Fruit fly (Drosophila melanogaster) whole organism, embryonic: ENCODE results near the gene Ppat-Dpck.
A peak's percentile ranks its signal among the peaks of the same experiment; 100 is the strongest.

Source experiments
- BtbVII ChIP-seq: fragments of 200-800 bp; sonication (Bioruptor generic); optimal IDR thresholded peaks from 3 replicates; lab custom pipeline; 2017; ENCODE audit warnings: missing biosample characterization, mild to moderate bottlenecking, missing genetic modification characterization
- Bteb2 ChIP-seq: fragments of 200-800 bp; sonication (Bioruptor generic); optimal IDR thresholded peaks from 2 replicates; lab custom pipeline; 2016; ENCODE audit warnings: missing biosample characterization, missing genetic modification characterization
- CG10654 ChIP-seq: fragments of 200-800 bp; sonication (Bioruptor generic); optimal IDR thresholded peaks from 2 replicates; lab custom pipeline; 2016; ENCODE audit warnings: missing biosample characterization, missing genetic modification characterization
- CG12104 ChIP-seq: fragments of 200-800 bp; sonication (Bioruptor generic); optimal IDR thresholded peaks from 3 replicates; lab custom pipeline; 2016; ENCODE audit warnings: missing biosample characterization, missing genetic modification characterization
- CG13287 ChIP-seq: fragments of 200-800 bp; sonication (Bioruptor generic); IDR thresholded peaks from 2 replicates; pipeline ENCODE4 v1.3.6; 2022; ENCODE audit warnings: missing biosample characterization, missing genetic modification characterization; ENCODE audit not compliant: partially characterized antibody
- CG14014 ChIP-seq: fragments of 200-800 bp; sonication (Bioruptor generic); IDR thresholded peaks from 2 replicates; pipeline ENCODE4 v1.3.6; 2022; ENCODE audit warnings: missing biosample characterization, missing genetic modification characterization
- CG14710 ChIP-seq: fragments of 200-800 bp; sonication (Bioruptor generic); optimal IDR thresholded peaks from 3 replicates; lab custom pipeline; 2019; ENCODE audit warnings: missing biosample characterization, mild to moderate bottlenecking, missing genetic modification characterization, moderate library complexity
- CG1603 ChIP-seq: fragments of 200-800 bp; sonication (Bioruptor generic); optimal IDR thresholded peaks from 2 replicates; lab custom pipeline; 2019; ENCODE audit warnings: missing biosample characterization, mild to moderate bottlenecking, missing genetic modification characterization, moderate library complexity
- CG16815 ChIP-seq: fragments of 200-800 bp; sonication (Bioruptor generic); optimal IDR thresholded peaks from 3 replicates; lab custom pipeline; 2017; ENCODE audit warnings: missing biosample characterization, mild to moderate bottlenecking, missing genetic modification characterization
- CG17829 ChIP-seq: fragments of 200-800 bp; optimal IDR thresholded peaks from 2 replicates; lab custom pipeline; 2019; ENCODE audit warnings: missing biosample characterization, mild to moderate bottlenecking, missing genetic modification characterization, moderate library complexity
- CG18764 ChIP-seq: fragments of 200-800 bp; sonication (Bioruptor generic); optimal IDR thresholded peaks from 3 replicates; lab custom pipeline; 2016; ENCODE audit warnings: missing biosample characterization, missing genetic modification characterization
- CG2202 ChIP-seq: fragments of 200-800 bp; sonication (Bioruptor generic); optimal IDR thresholded peaks from 2 replicates; lab custom pipeline; 2018; ENCODE audit warnings: missing biosample characterization, mild to moderate bottlenecking, missing genetic modification characterization
- CG31224 ChIP-seq: fragments of 200-800 bp; sonication (Bioruptor generic); IDR thresholded peaks from 2 replicates; pipeline ENCODE4 v1.3.6; 2022; ENCODE audit warnings: missing biosample characterization, missing genetic modification characterization
- CG3163 ChIP-seq: fragments of 200-800 bp; sonication (Bioruptor generic); optimal IDR thresholded peaks from 3 replicates; lab custom pipeline; 2016; ENCODE audit warnings: missing biosample characterization, missing genetic modification characterization
- CG32772 ChIP-seq: fragments of 200-800 bp; sonication (Bioruptor generic); IDR thresholded peaks from 2 replicates; pipeline ENCODE4 v1.3.6; 2022; ENCODE audit warnings: missing biosample characterization, missing genetic modification characterization
- CG33213 ChIP-seq: fragments of 200-800 bp; sonication (Bioruptor generic); optimal IDR thresholded peaks from 3 replicates; lab custom pipeline; 2016; ENCODE audit warnings: missing biosample characterization, missing genetic modification characterization
- CG7839 ChIP-seq: fragments of 200-800 bp; sonication (Bioruptor generic); optimal IDR thresholded peaks from 3 replicates; lab custom pipeline; 2018; ENCODE audit warnings: missing biosample characterization, mild to moderate bottlenecking, missing genetic modification characterization, moderate library complexity
- CG8089 ChIP-seq: fragments of 200-800 bp; sonication (Bioruptor generic); optimal IDR thresholded peaks from 3 replicates; lab custom pipeline; 2016; ENCODE audit warnings: missing biosample characterization, missing genetic modification characterization
- CG9215 ChIP-seq: fragments of 200-800 bp; sonication (Bioruptor generic); IDR thresholded peaks from 2 replicates; pipeline ENCODE4 v1.3.6; 2022; ENCODE audit warnings: missing biosample characterization, missing genetic modification characterization
- Gsc ChIP-seq: fragments of 200-800 bp; sonication (Bioruptor generic); IDR thresholded peaks from 2 replicates; pipeline ENCODE4 v1.3.6; 2022; ENCODE audit warnings: missing biosample characterization, missing genetic modification characterization
- HHEX ChIP-seq: fragments of 200-800 bp; sonication (Bioruptor generic); optimal IDR thresholded peaks from 3 replicates; lab custom pipeline; 2017; ENCODE audit warnings: missing biosample characterization, mild to moderate bottlenecking, missing genetic modification characterization, missing genetic modification reagents
- Hr3 ChIP-seq: fragments of 200-800 bp; sonication (Bioruptor generic); optimal IDR thresholded peaks from 3 replicates; lab custom pipeline; 2016; ENCODE audit warnings: missing biosample characterization, missing genetic modification characterization
- Lhr ChIP-seq: fragments of 200-800 bp; sonication (Bioruptor generic); optimal IDR thresholded peaks from 3 replicates; lab custom pipeline; 2017; ENCODE audit warnings: mild to moderate bottlenecking, missing biosample characterization, missing genetic modification reagents, missing genetic modification characterization
- MTF-1 ChIP-seq: fragments of 200-800 bp; sonication (Bioruptor generic); optimal IDR thresholded peaks from 2 replicates; lab custom pipeline; 2018; ENCODE audit warnings: missing biosample characterization, mild to moderate bottlenecking, missing genetic modification characterization, borderline replicate concordance
- Meics ChIP-seq: fragments of 200-800 bp; sonication (Bioruptor generic); optimal IDR thresholded peaks from 2 replicates; lab custom pipeline; 2017; ENCODE audit warnings: missing biosample characterization, mild to moderate bottlenecking, missing genetic modification characterization
- Mes4 ChIP-seq: fragments of 200-800 bp; sonication (Bioruptor generic); optimal IDR thresholded peaks from 2 replicates; lab custom pipeline; 2016; ENCODE audit warnings: missing biosample characterization, missing genetic modification characterization
- NFAT ChIP-seq: fragments of 200-800 bp; sonication (Bioruptor generic); IDR thresholded peaks from 2 replicates; pipeline ENCODE4 v1.3.6; 2022; ENCODE audit warnings: missing biosample characterization, missing genetic modification characterization
- Oaz ChIP-seq: fragments of 200-800 bp; sonication (Bioruptor generic); IDR thresholded peaks from 2 replicates; pipeline ENCODE4 v1.3.6; 2022; ENCODE audit warnings: missing biosample characterization, missing genetic modification characterization
- Oli ChIP-seq: fragments of 200-800 bp; sonication (Bioruptor generic); optimal IDR thresholded peaks from 2 replicates; lab custom pipeline; 2018; ENCODE audit warnings: missing biosample characterization, mild to moderate bottlenecking, missing genetic modification characterization, moderate library complexity
- Ssrp ChIP-seq: fragments of 200-800 bp; sonication (Bioruptor generic); optimal IDR thresholded peaks from 2 replicates; lab custom pipeline; 2018; ENCODE audit warnings: missing biosample characterization, mild to moderate bottlenecking, missing genetic modification characterization, moderate library complexity
- Xrp1 ChIP-seq: fragments of 200-800 bp; sonication (Bioruptor generic); IDR thresholded peaks from 2 replicates; pipeline ENCODE4 v1.3.6; 2022; ENCODE audit warnings: missing biosample characterization, missing genetic modification characterization
- abd-A ChIP-seq: fragments of 200-800 bp; sonication (Bioruptor generic); optimal IDR thresholded peaks from 3 replicates; lab custom pipeline; 2019; ENCODE audit warnings: missing biosample characterization, mild to moderate bottlenecking, missing genetic modification characterization, moderate library complexity
- ase ChIP-seq: fragments of 200-800 bp; sonication (Bioruptor generic); IDR thresholded peaks from 3 replicates; pipeline ENCODE4 v1.3.6; 2022; ENCODE audit warnings: missing biosample characterization, missing genetic modification characterization
- ato ChIP-seq: fragments of 200-800 bp; sonication (Bioruptor generic); IDR thresholded peaks from 2 replicates; pipeline ENCODE4 v1.3.6; 2022; ENCODE audit warnings: missing biosample characterization, missing genetic modification characterization; ENCODE audit not compliant: partially characterized antibody
- bab2 ChIP-seq: fragments of 200-800 bp; sonication (Bioruptor generic); optimal IDR thresholded peaks from 2 replicates; lab custom pipeline; 2016; ENCODE audit warnings: missing biosample characterization, missing genetic modification characterization
- chinmo ChIP-seq: fragments of 200-800 bp; sonication (Bioruptor generic); IDR thresholded peaks from 4 replicates; pipeline ENCODE4 v1.3.6; 2022; ENCODE audit warnings: missing biosample characterization, missing genetic modification characterization; ENCODE audit not compliant: partially characterized antibody
- chn ChIP-seq: fragments of 200-800 bp; sonication (Bioruptor generic); optimal IDR thresholded peaks from 2 replicates; lab custom pipeline; 2016; ENCODE audit warnings: missing biosample characterization, missing genetic modification characterization
- dimm ChIP-seq: fragments of 200-800 bp; sonication (Bioruptor generic); IDR thresholded peaks from 2 replicates; pipeline ENCODE4 v1.3.6; 2022; ENCODE audit warnings: missing biosample characterization, missing genetic modification characterization
- ems ChIP-seq: fragments of 200-800 bp; sonication (Bioruptor generic); optimal IDR thresholded peaks from 3 replicates; lab custom pipeline; 2016; ENCODE audit warnings: missing biosample characterization, missing genetic modification characterization
- gcm ChIP-seq: fragments of 200-800 bp; sonication (Bioruptor generic); optimal IDR thresholded peaks from 2 replicates; lab custom pipeline; 2019; ENCODE audit warnings: missing biosample characterization, mild to moderate bottlenecking, missing genetic modification characterization, moderate library complexity
- hth ChIP-seq: fragments of >200 bp; optimal IDR thresholded peaks from 2 replicates; lab custom pipeline; 2017; ENCODE audit warnings: inconsistent platforms
- org-1 ChIP-seq: fragments of 200-800 bp; sonication (Bioruptor generic); optimal IDR thresholded peaks from 2 replicates; lab custom pipeline; 2017; ENCODE audit warnings: missing biosample characterization, missing genetic modification characterization
- pb ChIP-seq: fragments of 200-800 bp; sonication (Bioruptor generic); optimal IDR thresholded peaks from 3 replicates; lab custom pipeline; 2016; ENCODE audit warnings: missing biosample characterization, missing genetic modification characterization
- scrt ChIP-seq: fragments of 200-800 bp; sonication (Bioruptor generic); optimal IDR thresholded peaks from 2 replicates; lab custom pipeline; 2018; ENCODE audit warnings: missing biosample characterization, mild to moderate bottlenecking, missing genetic modification characterization, moderate library complexity
- sr ChIP-seq: fragments of 200-800 bp; sonication (Bioruptor generic); IDR thresholded peaks from 3 replicates; pipeline ENCODE4 v1.3.6; 2022; ENCODE audit warnings: missing biosample characterization, missing genetic modification characterization
- tio ChIP-seq: fragments of 200-800 bp; sonication (Bioruptor generic); optimal IDR thresholded peaks from 2 replicates; lab custom pipeline; 2017; ENCODE audit warnings: missing biosample characterization, missing genetic modification characterization, inconsistent platforms
- unpg ChIP-seq: fragments of 200-800 bp; sonication (Bioruptor generic); optimal IDR thresholded peaks from 3 replicates; lab custom pipeline; 2018; ENCODE audit warnings: missing biosample characterization, mild to moderate bottlenecking, missing genetic modification characterization, moderate library complexity
- wek ChIP-seq: fragments of 200-800 bp; sonication (Bioruptor generic); optimal IDR thresholded peaks from 3 replicates; lab custom pipeline; 2018; ENCODE audit warnings: missing biosample characterization, mild to moderate bottlenecking, missing genetic modification characterization, moderate library complexity
- z ChIP-seq: fragments of 200-800 bp; sonication (Bioruptor generic); IDR thresholded peaks from 3 replicates; pipeline ENCODE4 v1.3.6; 2022; ENCODE audit warnings: missing biosample characterization, missing genetic modification characterization
- zfh1 ChIP-seq: fragments of 200-800 bp; sonication (Bioruptor generic); IDR thresholded peaks from 3 replicates; pipeline ENCODE4 v1.3.6; 2022; ENCODE audit warnings: missing biosample characterization, missing genetic modification characterization

Gene Ppat-Dpck

DNA sequence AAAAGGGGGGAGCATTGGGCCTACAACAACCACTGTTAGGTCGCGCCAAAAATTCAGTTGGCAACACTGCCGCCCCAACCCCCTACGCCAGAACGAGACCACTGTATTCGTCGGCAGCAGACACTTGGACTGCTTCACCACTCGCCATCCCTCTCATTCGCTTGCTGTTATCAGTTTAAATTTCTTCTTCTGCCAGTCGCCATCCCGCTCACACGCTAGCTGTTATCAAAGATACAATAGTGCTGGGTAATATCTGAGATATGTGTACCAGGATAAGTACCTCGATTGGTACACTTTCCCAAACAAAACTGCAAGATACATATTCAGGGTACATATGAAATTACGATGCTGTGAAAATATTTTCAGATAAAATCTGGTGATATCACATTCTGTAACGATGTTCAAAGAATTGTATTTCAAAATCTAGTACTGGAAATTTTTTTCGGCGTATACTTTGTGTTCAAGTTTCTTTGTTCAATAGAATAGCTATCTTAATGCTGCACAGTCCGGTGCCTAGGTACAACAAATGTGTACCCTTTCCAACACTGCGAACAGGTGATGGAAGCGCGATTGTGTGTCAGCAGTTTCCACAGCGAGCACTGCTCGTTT, 2.3 kb upstream of the Ppat-Dpck start (continued):
- TF ChIP-seq z (GFP tag; lab: Robert Waterston, UW) (no peak), ato (GFP tag; lab: Robert Waterston, UW) (no peak), chn (GFP tag; lab: Kevin White, UChicago) (peak; percentile 81), dimm (GFP tag; lab: Robert Waterston, UW) (no peak; the same call in 1 of the 2 replicates), CG2202 (tag; lab: Kevin White, UChicago) (peak; percentile 74), wek (GFP tag; lab: Kevin White, UChicago) (peak; percentile 54), abd-A (tag; lab: Kevin White, UChicago) (no peak), tio (GFP tag; lab: Kevin White, UChicago) (no peak), ase (GFP tag; lab: Robert Waterston, UW) (0 out of 3 replicates have a peak, but pooled peaks have one; percentile 18), chinmo (GFP tag; lab: Robert Waterston, UW) (peak; percentile 58; the same call in 1 of the 4 replicates), Gsc (GFP tag; lab: Robert Waterston, UW) (no peak), HHEX (GFP tag; lab: Kevin White, UChicago) (peak; percentile 80), zfh1 (GFP tag; lab: Robert Waterston, UW) (peak; percentile 74), CG1603 (tag; lab: Kevin White, UChicago) (peak; percentile 73), BtbVII (GFP tag; lab: Kevin White, UChicago) (peak; percentile 85), pb (GFP tag; lab: Kevin White, UChicago) (peak; percentile 68), CG14710 (tag; lab: Kevin White, UChicago) (peak; percentile 84), Meics (GFP tag; lab: Kevin White, UChicago) (peak; percentile 89), CG12104 (GFP tag; lab: Kevin White, UChicago) (peak; percentile 84), sr (GFP tag; lab: Robert Waterston, UW) (no peak), org-1 (peak; percentile 90), unpg (peak; percentile 87), scrt (GFP tag; lab: Kevin White, UChicago) (peak; percentile 81), CG3163 (GFP tag; lab: Kevin White, UChicago) (peak; percentile 60), Lhr (peak; percentile 55), CG9215 (peak; percentile 98), Bteb2 (peak; percentile 86), CG7839 (tag; lab: Kevin White, UChicago) (peak; percentile 84), gcm (GFP tag; lab: Kevin White, UChicago) (peak; percentile 81), Xrp1 (GFP tag; lab: Robert Waterston, UW) (peak; percentile 82), CG10654 (GFP tag; lab: Kevin White, UChicago) (peak; percentile 76), Oaz (peak; percentile 27; the same call in 1 of the 2 replicates), CG33213 (GFP tag; lab: Kevin White, UChicago) (peak; percentile 65), CG8089 (GFP tag; lab: Kevin White, UChicago) (peak; percentile 82), hth (lab: Kevin White, UChicago) (no peak), CG32772 (GFP tag; lab: Robert Waterston, UW) (peak; percentile 48; the same call in 1 of the 2 replicates), Mes4 (GFP tag; lab: Kevin White, UChicago) (peak; percentile 75), Ssrp (tag; lab: Kevin White, UChicago) (peak; percentile 82), CG16815 (GFP tag; lab: Kevin White, UChicago) (peak; percentile 71), ems (GFP tag; lab: Kevin White, UChicago) (peak; percentile 76), CG14014 (GFP tag; lab: Robert Waterston, UW) (peak; percentile 68), CG18764 (GFP tag; lab: Kevin White, UChicago) (peak; percentile 60), Hr3 (GFP tag; lab: Kevin White, UChicago) (peak; percentile 85), Oli (tag; lab: Kevin White, UChicago) (peak; percentile 87), CG31224 (GFP tag; lab: Robert Waterston, UW) (peak; percentile 57; the same call in 1 of the 2 replicates), CG17829 (tag; lab: Kevin White, UChicago) (peak; percentile 81), NFAT (GFP tag; lab: Robert Waterston, UW) (peak; percentile 46; the same call in 1 of the 2 replicates), MTF-1 (GFP tag; lab: Kevin White, UChicago) (no peak), CG13287 (GFP tag; lab: Robert Waterston, UW) (peak; percentile 17; the same call in 1 of the 2 replicates), bab2 (GFP tag; lab: Kevin White, UChicago) (peak; percentile 84)
